Worm (Caenorhabditis elegans): ENCODE data around the gene tag-120.

The tag-120 gene

ce11 chrV:9709747-9710146, at the start of gene tag-120:
Gene tag-120 (minus strand): TSS chrV:9709814.
- TF ChIP-seq ceh-83 (GFP tag; optimal IDR thresholded peaks at IDR 0.05) (no peak), unc-62 (GFP tag; optimal IDR thresholded peaks at IDR 0.05) (no peak)

DNA sequence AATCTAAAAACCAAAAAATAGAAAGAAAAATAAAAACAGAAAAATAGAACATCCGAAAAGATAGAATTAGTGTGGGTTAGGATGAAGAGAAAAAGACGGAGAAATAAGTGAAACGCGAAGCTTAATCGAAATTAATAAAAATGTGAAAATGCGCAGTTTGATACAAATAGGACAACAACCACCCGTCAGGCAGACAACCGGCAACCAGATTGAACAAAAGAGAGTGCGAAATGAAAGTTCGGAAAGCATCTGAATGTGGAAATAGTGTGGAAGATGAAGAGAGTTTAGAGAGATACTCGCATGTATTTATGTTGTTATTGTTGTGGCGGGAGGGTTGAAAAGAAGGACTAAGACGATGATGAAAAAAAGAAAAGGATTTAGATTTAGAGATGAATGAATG, 48.8 kb upstream of the tag-120 start:
- TF ChIP-seq snpc-4 (tag; optimal IDR thresholded peaks at IDR 0.05) (no peak), blmp-1 (tag; optimal IDR thresholded peaks at IDR 0.05) (peak; percentile 74)

DNA sequence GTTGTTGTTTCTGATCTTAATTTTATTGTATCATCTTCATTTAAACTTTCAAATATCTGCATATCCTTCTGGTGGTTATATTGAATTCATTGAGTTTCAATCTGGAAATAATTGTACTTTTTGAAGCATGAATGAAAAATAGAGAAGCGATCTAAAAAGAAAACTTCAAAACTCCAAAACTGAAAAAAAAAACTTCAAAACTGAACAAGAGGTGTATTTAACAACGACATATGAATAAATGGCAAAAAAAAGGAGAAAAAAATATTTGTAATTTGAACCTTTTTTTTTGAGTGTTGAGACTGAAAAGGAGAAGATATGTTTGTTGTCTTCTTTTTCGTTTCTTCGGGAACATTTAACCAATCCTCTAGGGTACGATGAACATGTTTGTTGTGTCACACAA, 48.3 kb upstream of the tag-120 start, which contains the start of gene F58E6.11:
TSS of gene F58E6.11 (minus strand) at position 101 of the 400 bp plus-strand sequence.
- TF ChIP-seq tbx-8 (GFP tag; optimal IDR thresholded peaks at IDR 0.05) (no peak), blmp-1 (tag; optimal IDR thresholded peaks at IDR 0.05) (no peak), lin-32 (GFP tag; optimal IDR thresholded peaks at IDR 0.05) (no peak), unc-39 (tag; optimal IDR thresholded peaks at IDR 0.05) (no peak), nhr-237 (tag; optimal IDR thresholded peaks at IDR 0.05) (no peak), drap-1 (GFP tag; optimal IDR thresholded peaks at IDR 0.05) (no peak), bed-3 (GFP tag; optimal IDR thresholded peaks at IDR 0.05) (no peak), ces-1 (GFP tag; optimal IDR thresholded peaks at IDR 0.05) (no peak), flh-1 (GFP tag; optimal IDR thresholded peaks at IDR 0.05) (no peak), sem-2 (GFP tag; optimal IDR thresholded peaks at IDR 0.05) (no peak), nhr-12 (tag; optimal IDR thresholded peaks at IDR 0.05) (no peak), snpc-4 (tag; optimal IDR thresholded peaks at IDR 0.05) (no peak), mep-1 (tag; optimal IDR thresholded peaks at IDR 0.05) (no peak), ceh-83 (GFP tag; optimal IDR thresholded peaks at IDR 0.05) (no peak), sptf-1 (tag; optimal IDR thresholded peaks at IDR 0.05) (no peak), ztf-11 (tag; optimal IDR thresholded peaks at IDR 0.05) (no peak)

- no peak for TF ChIP-seq pha-4 (tag; optimal IDR thresholded peaks at IDR 0.05)
- no peak for TF ChIP-seq ztf-11 (tag; optimal IDR thresholded peaks at IDR 0.05)
- TF ChIP-seq unc-39 (tag; optimal IDR thresholded peaks at IDR 0.05), result no peak
- TF ChIP-seq ceh-83 (GFP tag; optimal IDR thresholded peaks at IDR 0.05), result no peak
These were observed 46.6 kb upstream of the tag-120 start, which contains the start of gene hrg-3 for ce11 chrV:9756242-9756641. Gene hrg-3 (plus strand): TSS chrV:9756468.

- TF ChIP-seq ceh-83 (GFP tag; optimal IDR thresholded peaks at IDR 0.05), result no peak
- TF ChIP-seq sptf-1 (tag; optimal IDR thresholded peaks at IDR 0.05), result no peak
- no peak for TF ChIP-seq ztf-11 (tag; optimal IDR thresholded peaks at IDR 0.05)
- no peak for TF ChIP-seq mls-2 (tag; optimal IDR thresholded peaks at IDR 0.05)
- no peak for TF ChIP-seq elt-3 (tag; optimal IDR thresholded peaks at IDR 0.05)
- no peak for TF ChIP-seq ceh-43 (GFP tag; optimal IDR thresholded peaks at IDR 0.05)
- no peak for TF ChIP-seq lin-13 (tag; optimal IDR thresholded peaks at IDR 0.05)
- no peak for TF ChIP-seq pha-4 (tag; optimal IDR thresholded peaks at IDR 0.05)
- TF ChIP-seq flh-1 (GFP tag; optimal IDR thresholded peaks at IDR 0.05), result no peak
- no peak for TF ChIP-seq zip-8 (tag; optimal IDR thresholded peaks at IDR 0.05)
- no peak for TF ChIP-seq ceh-39 (tag; optimal IDR thresholded peaks at IDR 0.05)
- no peak for TF ChIP-seq nhr-2 (tag; optimal IDR thresholded peaks at IDR 0.05)
- no peak for TF ChIP-seq cnd-1 (tag; optimal IDR thresholded peaks at IDR 0.05)
- no peak for TF ChIP-seq ham-2 (GFP tag; optimal IDR thresholded peaks at IDR 0.05)
- no peak for TF ChIP-seq snpc-4 (tag; optimal IDR thresholded peaks at IDR 0.05)
- TF ChIP-seq nhr-76 (tag; optimal IDR thresholded peaks at IDR 0.05), result no peak
These were observed 46.1 kb upstream of the tag-120 start, which contains the start of gene F58E6.8 for ce11 chrV:9755725-9756124. Gene F58E6.8 (minus strand): TSS chrV:9755825.

ce11 chrV:9754459-9754858, 44.8 kb upstream of the tag-120 start, which contains the start of gene F58E6.5:
Gene F58E6.5 (minus strand): TSS chrV:9754559.
- no peak for TF ChIP-seq nhr-12 (tag; optimal IDR thresholded peaks at IDR 0.05)
- TF ChIP-seq mep-1 (tag; optimal IDR thresholded peaks at IDR 0.05), result no peak
- no peak for TF ChIP-seq snpc-4 (tag; optimal IDR thresholded peaks at IDR 0.05)
- no peak for TF ChIP-seq ceh-39 (tag; optimal IDR thresholded peaks at IDR 0.05)
- no peak for TF ChIP-seq M03D4.4 (tag; optimal IDR thresholded peaks at IDR 0.05)

ce11 chrV:9753554-9753953, 43.9 kb upstream of the tag-120 start:
- TF ChIP-seq sem-2 (GFP tag; optimal IDR thresholded peaks at IDR 0.05) (no peak), cnd-1 (tag; optimal IDR thresholded peaks at IDR 0.05) (no peak)
